Worm (Caenorhabditis elegans): ENCODE results near the gene Y59A8A.8.

- no peak for TF ChIP-seq ztf-22 (GFP tag; optimal IDR thresholded peaks at IDR 0.05)
- no peak for TF ChIP-seq die-1 (tag; optimal IDR thresholded peaks at IDR 0.05)
- no peak for TF ChIP-seq unc-62 (GFP tag; optimal IDR thresholded peaks at IDR 0.05)
- no peak for TF ChIP-seq Y53F4B.3 (GFP tag; IDR thresholded peaks at IDR 0.05)
- TF ChIP-seq lir-1 (GFP tag; conservative IDR thresholded peaks at IDR 0.05), result no peak
- TF ChIP-seq pha-4 (tag; optimal IDR thresholded peaks at IDR 0.05), result no peak
- no peak for TF ChIP-seq lin-40 (tag; optimal IDR thresholded peaks at IDR 0.05)
These were observed 40.8 kb upstream of the Y59A8A.8 start, which contains the start of gene srh-301 for ce11 chrV:17824610-17825009.
